Worm (Caenorhabditis elegans): ENCODE measurements around the gene Y25C1A.8.

- TF ChIP-seq pqm-1 (tag; optimal IDR thresholded peaks at IDR 0.05) (no peak), efl-1 (optimal IDR thresholded peaks at IDR 0.05) (no peak), efl-1 (GFP tag; optimal IDR thresholded peaks at IDR 0.05 in 1 of 2) (no peak), ceh-8 (GFP tag; optimal IDR thresholded peaks at IDR 0.05) (no peak), hlh-4 (tag; optimal IDR thresholded peaks at IDR 0.05) (no peak), nhr-28 (tag; optimal IDR thresholded peaks at IDR 0.05) (no peak), unc-62 (GFP tag; optimal IDR thresholded peaks at IDR 0.05) (no peak), dpl-1 (GFP tag; optimal IDR thresholded peaks at IDR 0.05) (no peak), fkh-8 (tag; optimal IDR thresholded peaks at IDR 0.05) (no peak)
Observed at ce11 chrII:3062876-3063275, 13.9 kb downstream of the Y25C1A.8 start.

Measured in whole organism, L1 larva.